Fruit fly (Drosophila melanogaster) whole organism, embryonic: ENCODE results near the gene CG44088.

Experiments used
- Atf3 ChIP-seq: fragments of 200-800 bp; sonication (Bioruptor generic); optimal IDR thresholded peaks from 3 replicates; lab custom pipeline; 2016; ENCODE audit warnings: missing biosample characterization, missing genetic modification characterization
- CG11085 ChIP-seq: fragments of 200-800 bp; sonication (Bioruptor generic); IDR thresholded peaks from 2 replicates; pipeline ENCODE4 v1.3.6; 2022; ENCODE audit warnings: missing biosample characterization, missing genetic modification characterization
- CG2199 ChIP-seq: fragments of 200-800 bp; sonication (Bioruptor generic); IDR thresholded peaks from 3 replicates; pipeline ENCODE4 v1.3.6; 2022; ENCODE audit warnings: missing biosample characterization, missing genetic modification characterization
- CG32532 ChIP-seq: fragments of 200-800 bp; sonication (Bioruptor generic); IDR thresholded peaks from 2 replicates; pipeline ENCODE4 v1.3.6; 2022; ENCODE audit warnings: missing biosample characterization, missing genetic modification characterization
- CG8765 ChIP-seq: fragments of 200-800 bp; sonication (Bioruptor generic); IDR thresholded peaks from 2 replicates; pipeline ENCODE4 v1.3.6; 2022; ENCODE audit warnings: missing biosample characterization, missing genetic modification characterization
- Neu2 ChIP-seq: fragments of 200-800 bp; sonication (Bioruptor generic); optimal IDR thresholded peaks from 3 replicates; lab custom pipeline; 2016; ENCODE audit warnings: missing biosample characterization, missing genetic modification characterization, borderline replicate concordance
- Oli ChIP-seq: fragments of 200-800 bp; sonication (Bioruptor generic); optimal IDR thresholded peaks from 2 replicates; lab custom pipeline; 2018; ENCODE audit warnings: missing biosample characterization, mild to moderate bottlenecking, missing genetic modification characterization, moderate library complexity
- Tbp ChIP-seq: fragments of >200 bp; optimal IDR thresholded peaks from 2 replicates; lab custom pipeline; 2018; ENCODE audit warnings: missing biosample characterization, missing genetic modification characterization
- btn ChIP-seq: fragments of 200-800 bp; sonication (Bioruptor generic); optimal IDR thresholded peaks from 2 replicates; lab custom pipeline; 2016; ENCODE audit warnings: missing biosample characterization, missing genetic modification characterization

- TF ChIP-seq CG8765 (GFP tag; lab: Robert Waterston, UW) (no peak), CG11085 (no peak), Oli (no peak), Tbp (GFP tag; lab: Kevin White, UChicago) (no peak), Atf3 (GFP tag; lab: Kevin White, UChicago) (no peak), Neu2 (GFP tag; lab: Kevin White, UChicago) (no peak), CG32532 (GFP tag; lab: Robert Waterston, UW) (0 out of 2 replicates have a peak, but pooled peaks have one; percentile 24), CG2199 (peak; percentile 94), btn (GFP tag; lab: Kevin White, UChicago) (no peak)
Measured at dm6 chr3R:4804126-4804649, 29.3 kb upstream of the CG44088 start.
